Worm (Caenorhabditis elegans): ENCODE measurements around the gene T01D1.4.

The T01D1.4 gene

DNA sequence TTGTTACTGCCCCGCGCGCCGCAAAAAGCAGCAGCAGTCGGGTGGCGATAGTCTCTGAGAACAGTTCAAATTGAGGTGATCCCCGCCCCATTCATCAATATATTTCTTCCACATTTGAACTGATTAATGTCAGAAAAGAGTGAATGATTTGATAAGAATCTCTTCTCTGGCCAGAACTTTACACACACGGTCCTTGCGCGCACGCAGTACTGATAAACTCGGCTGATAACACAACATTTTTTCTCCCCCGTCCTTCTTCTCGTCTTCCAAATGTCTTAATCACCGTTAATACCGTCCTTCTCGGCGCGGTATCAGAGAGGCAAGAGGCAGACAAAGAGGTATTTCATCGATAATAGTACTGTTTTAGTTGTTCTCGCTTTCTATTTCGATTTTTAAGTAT, 16.7 kb downstream of the T01D1.4 start, which contains the start of gene etr-1:
Gene etr-1 (plus strand): TSS at position 193 of the 400 bp plus-strand sequence.
- peak; percentile 70 for TF ChIP-seq blmp-1 (tag; optimal IDR thresholded peaks at IDR 0.05; ENCODE audit: insufficient read depth)
- TF ChIP-seq lsy-2 (tag; optimal IDR thresholded peaks at IDR 0.05) = peak in 1 of 2 experiments; percentile 10
- peak; percentile 10 for TF ChIP-seq egl-27 (tag; optimal IDR thresholded peaks at IDR 0.05)
- peak; percentile 56 for TF ChIP-seq nhr-21 (tag; optimal IDR thresholded peaks at IDR 0.05)
- TF ChIP-seq fos-1 (tag; optimal IDR thresholded peaks at IDR 0.05) = peak; percentile 99
- peak; percentile 49 for TF ChIP-seq sma-3 (GFP tag; optimal IDR thresholded peaks at IDR 0.05)
- TF ChIP-seq F13H6.1 (tag; optimal IDR thresholded peaks at IDR 0.05) = peak; percentile 47
- no peak for TF ChIP-seq ztf-4 (tag; optimal IDR thresholded peaks at IDR 0.05)
- peak; percentile 61 for TF ChIP-seq crh-2 (tag; optimal IDR thresholded peaks at IDR 0.05)
- TF ChIP-seq alr-1 (tag; optimal IDR thresholded peaks at IDR 0.05) = no peak
- TF ChIP-seq nhr-23 (tag; optimal IDR thresholded peaks at IDR 0.05) = no peak
- TF ChIP-seq lin-11 (tag; optimal IDR thresholded peaks at IDR 0.05) = no peak
- TF ChIP-seq gmeb-1 (tag; optimal IDR thresholded peaks at IDR 0.05) = peak; percentile 16
- TF ChIP-seq sma-9 (GFP tag; optimal IDR thresholded peaks at IDR 0.05) = peak; percentile 67
- no peak for TF ChIP-seq sma-9 (tag; optimal IDR thresholded peaks at IDR 0.05)

DNA sequence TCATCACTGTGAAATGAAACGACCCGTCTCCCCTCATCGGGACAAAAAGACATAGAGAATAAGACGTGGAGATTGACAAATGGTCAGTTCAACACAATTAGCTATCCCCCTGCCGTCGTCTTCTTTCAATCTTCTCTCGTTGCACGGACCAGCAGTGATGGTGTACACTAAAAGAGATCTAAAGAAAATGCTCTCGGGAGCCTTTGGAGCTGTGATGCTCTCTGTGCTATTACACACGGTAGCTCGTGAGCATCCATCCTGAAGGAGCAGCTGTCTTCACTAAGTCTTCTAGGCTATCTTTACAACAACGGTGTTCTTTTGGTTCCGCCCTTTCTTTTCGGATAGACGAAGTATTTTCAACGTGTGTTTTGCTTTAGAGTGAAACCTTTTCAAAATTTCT, 17.6 kb downstream of the T01D1.4 start:
- no peak for TF ChIP-seq sem-4 (tag; optimal IDR thresholded peaks at IDR 0.05)
- TF ChIP-seq nhr-23 (tag; optimal IDR thresholded peaks at IDR 0.05) = no peak
- peak; percentile 64 for TF ChIP-seq nhr-129 (tag; optimal IDR thresholded peaks at IDR 0.05)
- no peak for TF ChIP-seq dmd-4 (tag; optimal IDR thresholded peaks at IDR 0.05)
- TF ChIP-seq zag-1 (tag; optimal IDR thresholded peaks at IDR 0.05) = no peak
- TF ChIP-seq elt-3 (tag; optimal IDR thresholded peaks at IDR 0.05) = no peak
- no peak for TF ChIP-seq snpc-4 (tag; optimal IDR thresholded peaks at IDR 0.05)
- TF ChIP-seq egl-27 (tag; optimal IDR thresholded peaks at IDR 0.05) = no peak
- TF ChIP-seq unc-39 (tag; optimal IDR thresholded peaks at IDR 0.05) = no peak
- TF ChIP-seq blmp-1 (tag; optimal IDR thresholded peaks at IDR 0.05; ENCODE audit: insufficient read depth) = no peak
- TF ChIP-seq unc-62 (GFP tag; optimal IDR thresholded peaks at IDR 0.05) = no peak
- TF ChIP-seq lin-13 (GFP tag; optimal IDR thresholded peaks at IDR 0.05) = no peak
- no peak for TF ChIP-seq lin-39 (tag; optimal IDR thresholded peaks at IDR 0.05)
- no peak for TF ChIP-seq nhr-6 (tag; optimal IDR thresholded peaks at IDR 0.05)
- no peak for TF ChIP-seq fos-1 (tag; optimal IDR thresholded peaks at IDR 0.05)
- TF ChIP-seq lsy-2 (tag; optimal IDR thresholded peaks at IDR 0.05) = peak in 1 of 2 experiments; percentile 36
- no peak for TF ChIP-seq ztf-4 (tag; optimal IDR thresholded peaks at IDR 0.05)
- TF ChIP-seq ztf-11 (tag; optimal IDR thresholded peaks at IDR 0.05) = no peak
- TF ChIP-seq Y55F3AM.14 (GFP tag; optimal IDR thresholded peaks at IDR 0.05) = no peak
- TF ChIP-seq F13H6.1 (tag; optimal IDR thresholded peaks at IDR 0.05) = peak; percentile 78
- TF ChIP-seq mbf-1 (tag; optimal IDR thresholded peaks at IDR 0.05) = no peak
- TF ChIP-seq elt-1 (tag; optimal IDR thresholded peaks at IDR 0.05) = no peak
- peak; percentile 46 for TF ChIP-seq sma-9 (GFP tag; optimal IDR thresholded peaks at IDR 0.05)
- TF ChIP-seq sma-9 (tag; optimal IDR thresholded peaks at IDR 0.05) = no peak

DNA sequence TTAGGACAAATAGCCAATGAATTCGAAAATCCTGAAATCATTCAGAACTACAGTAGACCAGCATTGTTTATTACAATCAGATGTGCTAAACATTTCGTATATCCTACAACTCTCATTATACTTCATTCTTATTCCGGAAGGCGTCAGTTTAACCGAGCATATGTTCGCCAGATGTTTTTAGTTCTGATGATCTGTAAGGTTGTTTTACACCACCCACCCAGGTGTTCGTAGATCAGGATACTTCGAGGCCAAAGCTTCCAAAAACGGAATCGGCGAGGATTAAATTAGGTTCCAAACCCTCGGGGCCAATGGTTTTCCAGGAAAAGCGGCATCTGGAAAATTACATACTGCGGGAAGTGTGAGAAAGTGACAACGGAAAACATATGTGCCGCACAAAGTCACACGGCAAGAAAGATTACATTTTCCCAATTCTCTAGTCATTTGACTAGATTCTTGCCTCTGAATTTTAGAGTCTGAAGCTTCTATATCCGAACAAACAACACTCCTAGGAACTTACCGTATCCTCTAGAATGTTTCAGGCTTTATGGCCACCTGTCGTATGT, 18.3 kb downstream of the T01D1.4 start:
- peak in 1 of 2 experiments; percentile 26 for TF ChIP-seq lsy-2 (tag; optimal IDR thresholded peaks at IDR 0.05)
- TF ChIP-seq sma-9 (GFP tag; optimal IDR thresholded peaks at IDR 0.05) = peak; percentile 29
- no peak for TF ChIP-seq sma-9 (tag; optimal IDR thresholded peaks at IDR 0.05)
- TF ChIP-seq lin-11 (tag; optimal IDR thresholded peaks at IDR 0.05) = peak; percentile 14
- no peak for TF ChIP-seq mbf-1 (tag; optimal IDR thresholded peaks at IDR 0.05)

DNA sequence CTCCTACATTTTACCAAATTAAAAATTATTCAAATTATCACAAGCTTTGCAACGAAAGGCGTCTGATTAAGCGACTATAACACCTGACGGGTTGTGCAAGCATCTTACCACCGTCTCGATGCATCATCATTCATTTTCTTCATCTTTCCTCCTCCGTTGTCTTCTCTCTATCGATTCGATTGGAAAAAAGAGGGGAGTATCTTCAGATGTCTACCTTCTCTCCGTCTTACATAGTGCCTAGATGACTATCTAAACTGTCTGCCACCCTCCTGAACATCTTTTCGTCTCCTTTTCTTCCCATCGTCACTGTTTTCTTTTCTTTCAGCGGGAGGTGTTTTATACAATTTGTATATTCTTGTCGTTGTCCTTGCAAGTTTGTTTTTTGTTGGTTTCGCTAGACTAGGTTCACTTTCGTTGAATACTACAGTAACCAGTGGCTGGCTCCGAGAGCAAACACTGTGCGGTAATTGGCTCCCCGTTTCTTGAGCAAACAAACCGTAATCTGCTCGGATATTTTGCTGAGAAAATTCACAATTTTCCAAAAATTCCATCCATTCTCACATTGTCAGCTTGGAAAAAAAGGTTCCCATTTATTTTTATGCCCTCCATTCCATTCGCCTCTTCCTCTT, 19.5 kb downstream of the T01D1.4 start:
- TF ChIP-seq nhr-12 (tag; optimal IDR thresholded peaks at IDR 0.05) = no peak
- no peak for TF ChIP-seq nhr-11 (tag; optimal IDR thresholded peaks at IDR 0.05)
- no peak for TF ChIP-seq peb-1 (tag; optimal IDR thresholded peaks at IDR 0.05)
- no peak for TF ChIP-seq nhr-21 (tag; optimal IDR thresholded peaks at IDR 0.05)
- TF ChIP-seq crh-2 (tag; optimal IDR thresholded peaks at IDR 0.05) = peak; percentile 46
- TF ChIP-seq F13H6.1 (tag; optimal IDR thresholded peaks at IDR 0.05) = peak; percentile 17
- TF ChIP-seq gmeb-1 (tag; optimal IDR thresholded peaks at IDR 0.05) = peak; percentile 13
- no peak for TF ChIP-seq ama-1 (optimal IDR thresholded peaks at IDR 0.05)
- TF ChIP-seq nhr-129 (tag; optimal IDR thresholded peaks at IDR 0.05) = peak; percentile 70
- no peak for TF ChIP-seq nhr-23 (tag; optimal IDR thresholded peaks at IDR 0.05)
- peak; percentile 61 for TF ChIP-seq fos-1 (tag; optimal IDR thresholded peaks at IDR 0.05)
- TF ChIP-seq ceh-82 (tag; optimal IDR thresholded peaks at IDR 0.05) = no peak
- peak; percentile 13 for TF ChIP-seq lin-13 (GFP tag; optimal IDR thresholded peaks at IDR 0.05)
- TF ChIP-seq sem-4 (tag; optimal IDR thresholded peaks at IDR 0.05) = no peak
- TF ChIP-seq sma-9 (GFP tag; optimal IDR thresholded peaks at IDR 0.05) = peak; percentile 39
- TF ChIP-seq sma-9 (tag; optimal IDR thresholded peaks at IDR 0.05) = no peak
- TF ChIP-seq nhr-25 (tag; optimal IDR thresholded peaks at IDR 0.05) = peak; percentile 37
- TF ChIP-seq sma-3 (GFP tag; optimal IDR thresholded peaks at IDR 0.05) = peak; percentile 5
- TF ChIP-seq C34F6.9 (tag; optimal IDR thresholded peaks at IDR 0.05) = peak; percentile 45
- TF ChIP-seq blmp-1 (tag; optimal IDR thresholded peaks at IDR 0.05; ENCODE audit: insufficient read depth) = peak; percentile 35
- TF ChIP-seq lsy-2 (tag; optimal IDR thresholded peaks at IDR 0.05) = peak in 1 of 2 experiments; percentile 42

All from whole organism, L2 larva.